Fruit fly (Drosophila melanogaster): ENCODE data around the gene ssp.

ssp gene

dm6 chr3L:12124138-12124583 lies 6.1 kb downstream of the ssp start (continued):
- no peak for TF ChIP-seq CG31627 (GFP tag; optimal IDR thresholded peaks at IDR 0.05)
- no peak for TF ChIP-seq CG11762 (GFP tag; optimal IDR thresholded peaks at IDR 0.05; ENCODE audit: insufficient read depth)
- no peak for TF ChIP-seq dac (GFP tag; optimal IDR thresholded peaks at IDR 0.05)
- no peak for TF ChIP-seq acj6 (GFP tag; optimal IDR thresholded peaks at IDR 0.05)
- TF ChIP-seq fd85E (GFP tag; optimal IDR thresholded peaks at IDR 0.05): no peak
- TF ChIP-seq CG6276 (GFP tag; optimal IDR thresholded peaks at IDR 0.05): no peak
- TF ChIP-seq CG6163 (GFP tag; IDR thresholded peaks at IDR 0.05): peak; percentile 53; the same call in 2 of the 3 replicates
- no peak for TF ChIP-seq lz (GFP tag; optimal IDR thresholded peaks at IDR 0.05)
- TF ChIP-seq Met (GFP tag; optimal IDR thresholded peaks at IDR 0.05): no peak
- peak; percentile 51 for TF ChIP-seq Sox14 (GFP tag; optimal IDR thresholded peaks at IDR 0.05)
- no peak for TF ChIP-seq esn (GFP tag; optimal IDR thresholded peaks at IDR 0.05)
- no peak for TF ChIP-seq CG6792 (GFP tag; optimal IDR thresholded peaks at IDR 0.05)
- TF ChIP-seq CG1621 (tag; optimal IDR thresholded peaks at IDR 0.05): peak; percentile 29
- no peak for TF ChIP-seq spab (GFP tag; optimal IDR thresholded peaks at IDR 0.05)
- TF ChIP-seq Eip93F (GFP tag; optimal IDR thresholded peaks at IDR 0.05): peak; percentile 38
- no peak for TF ChIP-seq fd59A (GFP tag; optimal IDR thresholded peaks at IDR 0.05)
- no peak for TF ChIP-seq Ets96B (tag; optimal IDR thresholded peaks at IDR 0.05)
- TF ChIP-seq cyc (GFP tag; optimal IDR thresholded peaks at IDR 0.05): no peak
- no peak for TF ChIP-seq Lpt (GFP tag; optimal IDR thresholded peaks at IDR 0.05)
- TF ChIP-seq CG8319 (GFP tag; optimal IDR thresholded peaks at IDR 0.05): no peak
- no peak for TF ChIP-seq CG7368 (GFP tag; optimal IDR thresholded peaks at IDR 0.05)

dm6 chr3L:12124975-12125374 lies 6.9 kb downstream of the ssp start, which contains the start of gene yps:
TSS of gene yps (minus strand) at chr3L:12125150.
- TF ChIP-seq cyc (GFP tag; optimal IDR thresholded peaks at IDR 0.05): peak; percentile 88
- TF ChIP-seq Lpt (GFP tag; optimal IDR thresholded peaks at IDR 0.05): peak; percentile 4
- peak; percentile 83 for TF ChIP-seq acj6 (GFP tag; optimal IDR thresholded peaks at IDR 0.05)
- peak; percentile 85 for TF ChIP-seq CG9139 (GFP tag; optimal IDR thresholded peaks at IDR 0.05)
- TF ChIP-seq Eip93F (GFP tag; optimal IDR thresholded peaks at IDR 0.05): peak; percentile 0
- TF ChIP-seq Met (GFP tag; optimal IDR thresholded peaks at IDR 0.05): peak; percentile 91
- peak; percentile 75 to 91 for TF ChIP-seq ss (GFP tag; optimal IDR thresholded peaks at IDR 0.05)
- TF ChIP-seq pdm3 (GFP tag; optimal IDR thresholded peaks at IDR 0.05): peak; percentile 86
- peak; percentile 46 for TF ChIP-seq CG15336 (GFP tag; IDR thresholded peaks at IDR 0.05)
- peak; percentile 90 for TF ChIP-seq CG7368 (GFP tag; optimal IDR thresholded peaks at IDR 0.05)
- peak; percentile 84 for TF ChIP-seq CG31627 (GFP tag; optimal IDR thresholded peaks at IDR 0.05)
- peak; percentile 54 for TF ChIP-seq dsx (GFP tag; optimal IDR thresholded peaks at IDR 0.05; ENCODE audit: poor library complexity, severe bottlenecking)
- peak; percentile 95 for TF ChIP-seq Eip78C (GFP tag)
- no peak for TF ChIP-seq fd59A (GFP tag; optimal IDR thresholded peaks at IDR 0.05)
- peak; percentile 49 for TF ChIP-seq CG11762 (GFP tag; optimal IDR thresholded peaks at IDR 0.05; ENCODE audit: insufficient read depth)
- TF ChIP-seq Eip75B (GFP tag; optimal IDR thresholded peaks at IDR 0.05): peak; percentile 89
- TF ChIP-seq Gug (GFP tag; IDR thresholded peaks at IDR 0.05): no peak
- TF ChIP-seq Hr38 (GFP tag; optimal IDR thresholded peaks at IDR 0.05): no peak
- peak; percentile 93 for TF ChIP-seq CG6163 (GFP tag; IDR thresholded peaks at IDR 0.05)
- no peak for TF ChIP-seq CG4318 (GFP tag; optimal IDR thresholded peaks at IDR 0.05)
- peak; percentile 99 for TF ChIP-seq achi (GFP tag; optimal IDR thresholded peaks at IDR 0.05)
- TF ChIP-seq eg (GFP tag; IDR thresholded peaks at IDR 0.05): peak; percentile 89
- no peak for TF ChIP-seq CG11902 (GFP tag; optimal IDR thresholded peaks at IDR 0.05)
- peak; percentile 97 for TF ChIP-seq CG6854 (GFP tag; optimal IDR thresholded peaks at IDR 0.05)
- no peak for TF ChIP-seq spab (GFP tag; optimal IDR thresholded peaks at IDR 0.05)
- peak; percentile 85 for TF ChIP-seq CG6792 (GFP tag; optimal IDR thresholded peaks at IDR 0.05)
- peak; percentile 78 for TF ChIP-seq OdsH (GFP tag; optimal IDR thresholded peaks at IDR 0.05)
- TF ChIP-seq esn (GFP tag; optimal IDR thresholded peaks at IDR 0.05): peak; percentile 94
- peak; percentile 93 for TF ChIP-seq CG8319 (GFP tag; optimal IDR thresholded peaks at IDR 0.05)
- no peak for TF ChIP-seq CG32006 (GFP tag; optimal IDR thresholded peaks at IDR 0.05)
- TF ChIP-seq CG8632 (GFP tag; optimal IDR thresholded peaks at IDR 0.05): peak; percentile 76
- TF ChIP-seq CG1621 (tag; optimal IDR thresholded peaks at IDR 0.05): peak; percentile 89
- peak; percentile 54 for TF ChIP-seq CG10631 (GFP tag; optimal IDR thresholded peaks at IDR 0.05)
- peak; percentile 87 for TF ChIP-seq svp (GFP tag)
- peak; percentile 55; the same call in 1 of the 2 replicates for TF ChIP-seq CG11294 (GFP tag; IDR thresholded peaks at IDR 0.05)
- TF ChIP-seq lz (GFP tag; optimal IDR thresholded peaks at IDR 0.05): peak; percentile 90
- TF ChIP-seq fkh (GFP tag; optimal IDR thresholded peaks at IDR 0.05): peak; percentile 86
- TF ChIP-seq CG8119 (GFP tag; IDR thresholded peaks at IDR 0.05): peak; percentile 26; the same call in 1 of the 3 replicates
- TF ChIP-seq CG3032 (tag; optimal IDR thresholded peaks at IDR 0.05): peak; percentile 70
- peak; percentile 52 for TF ChIP-seq Hr4 (GFP tag; optimal IDR thresholded peaks at IDR 0.05)
- peak; percentile 74 for TF ChIP-seq Hr39 (GFP tag; optimal IDR thresholded peaks at IDR 0.05)
- peak; percentile 50 for TF ChIP-seq Ets96B (tag; optimal IDR thresholded peaks at IDR 0.05)
- TF ChIP-seq CG10669 (GFP tag; optimal IDR thresholded peaks at IDR 0.05): peak; percentile 81
